Fruit fly (Drosophila melanogaster) S2 (cell line): ENCODE measurements around the gene APC7.

ENCODE experiments used
- CG8478 ChIP-seq: fragments of >200 bp; optimal IDR thresholded peaks from 2 replicates; lab custom pipeline; 2018
- CTCF ChIP-seq, 2 experiments: fragments of >200 bp; optimal IDR thresholded peaks; 2 replicates each; lab custom pipeline; 2018

DNA sequence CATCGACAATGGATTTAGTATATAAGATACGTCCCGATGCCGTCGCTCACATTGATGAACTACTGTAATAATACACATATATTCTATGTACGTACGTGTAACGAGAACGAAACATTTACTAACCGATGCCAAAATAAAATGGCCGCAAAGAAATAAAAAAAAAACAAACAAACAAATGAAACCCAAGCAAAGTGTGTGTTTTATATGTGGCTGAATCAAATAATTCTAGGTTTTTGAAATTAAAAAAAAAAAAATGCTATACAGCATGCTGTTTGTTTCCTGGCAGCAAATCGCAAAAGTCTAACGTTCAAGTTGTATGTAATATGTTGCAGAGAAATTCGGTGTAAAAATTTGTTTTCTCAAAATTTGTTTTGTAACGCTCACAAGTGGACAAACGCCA, 7.9 kb upstream of the APC7 start, which contains the start of gene CG17717:
- TF ChIP-seq CG8478 (lab: Kevin White, UChicago) (no peak), CTCF (optimal IDR thresholded peaks at IDR 0.05; lab: Kevin White, UChicago) (no peak)
